Worm (Caenorhabditis elegans): ENCODE results near the gene C17H12.3.

DNA sequence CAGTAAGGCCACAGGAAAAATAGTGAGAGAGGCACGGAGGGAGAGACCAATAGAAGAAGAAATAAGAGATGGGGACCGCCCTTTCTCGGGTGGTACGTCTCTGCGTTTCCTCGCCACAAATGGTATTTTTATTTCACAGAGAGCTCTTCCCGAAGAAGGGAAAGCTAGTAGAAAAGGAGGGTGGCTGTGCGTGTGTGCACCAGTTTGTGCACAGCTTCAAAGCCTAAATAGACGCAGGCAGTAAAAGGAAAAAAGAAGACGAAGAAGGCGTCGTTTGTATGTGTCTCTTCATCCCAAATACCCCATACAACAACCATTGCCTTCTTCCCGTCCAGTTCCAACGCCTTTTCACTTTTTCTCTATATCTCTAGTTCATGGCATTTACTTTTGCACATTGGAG lies 14.3 kb upstream of the C17H12.3 start:
- TF ChIP-seq npax-4 (tag; optimal IDR thresholded peaks at IDR 0.05) (no peak), nhr-11 (tag; optimal IDR thresholded peaks at IDR 0.05) (no peak), dve-1 (tag; optimal IDR thresholded peaks at IDR 0.05) (no peak), dmd-4 (tag; optimal IDR thresholded peaks at IDR 0.05; ENCODE audit: borderline replicate concordance) (no peak), elt-2 (tag; optimal IDR thresholded peaks at IDR 0.05) (no peak), hlh-8 (tag; optimal IDR thresholded peaks at IDR 0.05) (no peak), sox-4 (tag; optimal IDR thresholded peaks at IDR 0.05) (no peak), unc-42 (tag; optimal IDR thresholded peaks at IDR 0.05) (peak; percentile 59), unc-3 (GFP tag; conservative IDR thresholded peaks at IDR 0.05) (no peak), unc-3 (tag; optimal IDR thresholded peaks at IDR 0.05) (no peak), tbx-7 (tag; optimal IDR thresholded peaks at IDR 0.05) (no peak), pag-3 (tag; optimal IDR thresholded peaks at IDR 0.05; ENCODE audit: borderline replicate concordance) (no peak)

Measured in whole organism, late embryonic.